Worm (Caenorhabditis elegans) whole organism, L1 larva: ENCODE results near the gene C54G7.1.

Experiments used
- C16A3.4 ChIP-seq: fragments of 150-350 bp; optimal IDR thresholded peaks from 2 replicates; lab custom pipeline; 2014; ENCODE audit warnings: missing biosample characterization, missing genetic modification characterization
- F16B12.6 ChIP-seq: fragments of 150-350 bp; optimal IDR thresholded peaks from 2 replicates; lab custom pipeline; 2014; ENCODE audit warnings: missing biosample characterization, missing genetic modification characterization
- aha-1 ChIP-seq: fragments of 150-350 bp; optimal IDR thresholded peaks from 2 replicates; lab custom pipeline; 2014; ENCODE audit warnings: missing biosample characterization, missing genetic modification characterization
- ceh-88 ChIP-seq: fragments of 200-800 bp; sonication (Bioruptor generic); IDR thresholded peaks from 2 replicates; pipeline ENCODE4 v1.3.6; 2022; ENCODE audit warnings: missing genetic modification characterization, missing compliant biosample characterization
- ceh-90 ChIP-seq: sonication (generic microtip); optimal IDR thresholded peaks from 2 replicates; lab custom pipeline; 2016; ENCODE audit warnings: missing genetic modification characterization, missing compliant biosample characterization
- ces-1 ChIP-seq: fragments of 150-350 bp; optimal IDR thresholded peaks from 2 replicates; lab custom pipeline; 2014; ENCODE audit warnings: missing biosample characterization, missing genetic modification reagents, missing genetic modification characterization
- dsc-1 ChIP-seq: sonication (generic microtip); optimal IDR thresholded peaks from 2 replicates; lab custom pipeline; 2016; ENCODE audit warnings: mild to moderate bottlenecking, missing genetic modification characterization, missing compliant biosample characterization
- efl-1 ChIP-seq, 4 experiments: fragments of 150-350 bp; optimal IDR thresholded peaks in 3 of 4; peaks in 1 of 4; 1 replicate in 1 of 4; 2 replicates in 3 of 4; lab custom pipeline; 2014; ENCODE audit warnings: missing biosample characterization in 2 of 4, missing genetic modification characterization in 2 of 4, missing genetic modification reagents in 2 of 4
- egl-13 ChIP-seq: sonication (generic microtip); optimal IDR thresholded peaks from 2 replicates; lab custom pipeline; 2016; ENCODE audit warnings: missing genotype, missing genetic modification reagents, missing genetic modification characterization, missing compliant biosample characterization
- fkh-10 ChIP-seq: sonication (generic microtip); optimal IDR thresholded peaks from 2 replicates; lab custom pipeline; 2017; ENCODE audit warnings: missing biosample characterization, missing genetic modification reagents, missing genetic modification characterization
- fkh-8 ChIP-seq: sonication (generic microtip); optimal IDR thresholded peaks from 2 replicates; lab custom pipeline; 2016; ENCODE audit warnings: mild to moderate bottlenecking, missing genetic modification characterization, missing compliant biosample characterization
- hlh-17 ChIP-seq: fragments of 200-800 bp; sonication (Bioruptor generic); optimal IDR thresholded peaks from 2 replicates; lab custom pipeline; 2018; ENCODE audit warnings: missing genetic modification characterization, mild to moderate bottlenecking, missing compliant biosample characterization, moderate library complexity, borderline replicate concordance
- hlh-4 ChIP-seq: sonication (generic microtip); optimal IDR thresholded peaks from 2 replicates; lab custom pipeline; 2016; ENCODE audit warnings: mild to moderate bottlenecking, missing genetic modification characterization, missing compliant biosample characterization
- jun-1 ChIP-seq: fragments of 150-350 bp; optimal IDR thresholded peaks from 2 replicates; lab custom pipeline; 2014; ENCODE audit warnings: missing biosample characterization, missing genetic modification reagents, missing genetic modification characterization
- lin-14 ChIP-seq: fragments of 200-800 bp; sonication (Bioruptor generic); optimal IDR thresholded peaks from 2 replicates; lab custom pipeline; 2018; ENCODE audit warnings: mild to moderate bottlenecking, missing genetic modification characterization, moderate library complexity, missing compliant biosample characterization
- lin-39 ChIP-seq: fragments of 150-350 bp; optimal IDR thresholded peaks from 2 replicates; lab custom pipeline; 2014; ENCODE audit warnings: missing biosample characterization, missing genetic modification reagents, missing genetic modification characterization
- lir-3 ChIP-seq: sonication (generic microtip); optimal IDR thresholded peaks from 2 replicates; lab custom pipeline; 2016; ENCODE audit warnings: mild to moderate bottlenecking, missing genetic modification characterization, moderate library complexity, missing compliant biosample characterization; ENCODE audit not compliant: poor library complexity
- lsy-2 ChIP-seq, 2 experiments: fragments of 150-350 bp; optimal IDR thresholded peaks; 2 replicates each; lab custom pipeline; 2014; ENCODE audit warnings: missing biosample characterization in 2 of 2, missing genetic modification characterization in 2 of 2
- mab-9 ChIP-seq: fragments of 200-800 bp; sonication (Bioruptor generic); IDR thresholded peaks from 2 replicates; pipeline ENCODE4 v1.3.6; 2022; ENCODE audit warnings: missing genetic modification reagents, missing genetic modification characterization, missing compliant biosample characterization
- mdl-1 ChIP-seq, 2 experiments: fragments of 150-350 bp; optimal IDR thresholded peaks; 2 replicates each; lab custom pipeline; 2014 to 2017; ENCODE audit warnings: missing biosample characterization in 2 of 2, missing genetic modification characterization in 2 of 2, inconsistent platforms in 1 of 2
- mep-1 ChIP-seq: fragments of 150-350 bp; optimal IDR thresholded peaks from 2 replicates; lab custom pipeline; 2014; ENCODE audit warnings: missing biosample characterization, missing genetic modification characterization
- nhr-11 ChIP-seq: fragments of 150-350 bp; optimal IDR thresholded peaks from 2 replicates; lab custom pipeline; 2014; ENCODE audit warnings: missing biosample characterization, missing genetic modification characterization
- nhr-237 ChIP-seq: fragments of 150-350 bp; optimal IDR thresholded peaks from 2 replicates; lab custom pipeline; 2014; ENCODE audit warnings: missing biosample characterization, missing genetic modification characterization
- nhr-28 ChIP-seq: fragments of 150-350 bp; optimal IDR thresholded peaks from 2 replicates; lab custom pipeline; 2014; ENCODE audit warnings: missing biosample characterization, missing genetic modification characterization
- nhr-47 ChIP-seq: sonication (generic microtip); optimal IDR thresholded peaks from 2 replicates; lab custom pipeline; 2016; ENCODE audit warnings: mild to moderate bottlenecking, missing genetic modification characterization, moderate library complexity, missing compliant biosample characterization
- nhr-71 ChIP-seq: sonication (generic microtip); optimal IDR thresholded peaks from 2 replicates; lab custom pipeline; 2016; ENCODE audit warnings: mild to moderate bottlenecking, missing genetic modification characterization, moderate library complexity, missing compliant biosample characterization
- nhr-90 ChIP-seq: sonication (generic microtip); optimal IDR thresholded peaks from 2 replicates; lab custom pipeline; 2016; ENCODE audit warnings: mild to moderate bottlenecking, missing genetic modification characterization, missing compliant biosample characterization; ENCODE audit not compliant: poor library complexity
- pag-3 ChIP-seq: sonication (generic microtip); optimal IDR thresholded peaks from 2 replicates; lab custom pipeline; 2017; ENCODE audit warnings: missing genetic modification characterization, mild to moderate bottlenecking, missing compliant biosample characterization, antibody characterized with exemption, borderline replicate concordance; ENCODE audit not compliant: insufficient read depth
- pax-3 ChIP-seq: fragments of 200-800 bp; sonication (Bioruptor generic); optimal IDR thresholded peaks from 2 replicates; lab custom pipeline; 2018; ENCODE audit warnings: mild to moderate bottlenecking, missing genetic modification characterization, moderate library complexity, missing compliant biosample characterization
- pqm-1 ChIP-seq: sonication (generic microtip); optimal IDR thresholded peaks from 3 replicates; lab custom pipeline; 2017; ENCODE audit warnings: missing biosample characterization, missing genetic modification characterization
- rnt-1 ChIP-seq: sonication (generic microtip); optimal IDR thresholded peaks from 2 replicates; lab custom pipeline; 2016; ENCODE audit warnings: mild to moderate bottlenecking, missing genetic modification characterization, moderate library complexity, missing compliant biosample characterization
- sptf-1 ChIP-seq: fragments of 150-350 bp; optimal IDR thresholded peaks from 2 replicates; lab custom pipeline; 2014; ENCODE audit warnings: missing biosample characterization, missing genetic modification characterization
- sup-37 ChIP-seq: fragments of 200-800 bp; sonication (Bioruptor generic); optimal IDR thresholded peaks from 2 replicates; lab custom pipeline; 2018; ENCODE audit warnings: mild to moderate bottlenecking, missing genetic modification characterization, missing compliant biosample characterization
- swsn-7 ChIP-seq: sonication (generic microtip); optimal IDR thresholded peaks from 2 replicates; lab custom pipeline; 2016; ENCODE audit warnings: missing genetic modification characterization, missing compliant biosample characterization
- tbx-2 ChIP-seq: sonication (generic microtip); optimal IDR thresholded peaks from 2 replicates; lab custom pipeline; 2016; ENCODE audit warnings: missing genetic modification characterization, missing compliant biosample characterization
- unc-98 ChIP-seq: fragments of 200-800 bp; sonication (Bioruptor generic); IDR thresholded peaks from 2 replicates; pipeline ENCODE4 v1.3.6; 2022; ENCODE audit warnings: missing genetic modification characterization, missing compliant biosample characterization
- xbp-1 ChIP-seq: sonication (generic microtip); optimal IDR thresholded peaks from 2 replicates; lab custom pipeline; 2016; ENCODE audit warnings: missing genetic modification characterization, missing compliant biosample characterization
- zag-1 ChIP-seq: fragments of 150-350 bp; optimal IDR thresholded peaks from 2 replicates; lab custom pipeline; 2014; ENCODE audit warnings: missing biosample characterization, missing genetic modification characterization
- zip-4 ChIP-seq: fragments of 200-800 bp; sonication (Bioruptor generic); optimal IDR thresholded peaks from 2 replicates; lab custom pipeline; 2018; ENCODE audit warnings: mild to moderate bottlenecking, missing genetic modification characterization, moderate library complexity, missing compliant biosample characterization
- ztf-11 ChIP-seq, 2 experiments: sonication (generic microtip); optimal IDR thresholded peaks; 2 replicates each; lab custom pipeline; 2016 to 2017; ENCODE audit warnings: missing genetic modification characterization in 2 of 2, missing biosample characterization in 1 of 2, missing compliant biosample characterization in 1 of 2

C54G7.1 gene

ce11 chrX:5506432-5506977 is 37.2 kb upstream of the C54G7.1 start (continued):
- TF ChIP-seq mdl-1 (tag; optimal IDR thresholded peaks at IDR 0.05; lab: Kevin White, UChicago): peak in 1 of 2 experiments; percentile 26
- no peak for TF ChIP-seq ceh-90 (tag; lab: Kevin White, UChicago)
- no peak for TF ChIP-seq nhr-47 (tag; lab: Kevin White, UChicago)
- no peak for TF ChIP-seq aha-1 (tag; lab: Kevin White, UChicago)
- TF ChIP-seq nhr-71 (tag; lab: Kevin White, UChicago): peak; percentile 33
- TF ChIP-seq unc-98: no peak
- TF ChIP-seq mab-9: no peak
- no peak for TF ChIP-seq nhr-28 (tag; lab: Kevin White, UChicago)
- TF ChIP-seq ztf-11 (tag; optimal IDR thresholded peaks at IDR 0.05; lab: Kevin White, UChicago): no peak
- TF ChIP-seq mep-1: no peak

DNA sequence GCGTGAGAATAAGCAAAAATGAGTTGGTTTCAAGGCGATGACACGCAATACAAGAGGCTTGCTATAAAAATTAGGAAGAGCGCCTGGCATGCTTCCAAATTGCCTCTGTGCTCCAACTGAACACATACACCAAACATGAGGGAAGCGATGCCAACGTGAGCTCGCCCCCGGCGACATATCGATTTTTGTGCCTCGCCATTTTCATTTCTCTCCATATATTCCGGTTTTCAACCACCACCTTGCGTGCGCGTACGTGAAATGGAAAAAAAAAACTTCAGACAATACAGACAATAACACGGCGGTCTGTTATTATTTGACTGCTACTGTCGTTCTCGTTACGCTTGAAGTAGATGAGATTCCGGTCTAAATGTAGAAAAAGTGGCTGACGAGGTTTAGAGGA is 35.8 kb upstream of the C54G7.1 start:
- TF ChIP-seq pag-3 (tag; lab: Kevin White, UChicago): no peak
- TF ChIP-seq, all 84 proteins: peak for 0

DNA sequence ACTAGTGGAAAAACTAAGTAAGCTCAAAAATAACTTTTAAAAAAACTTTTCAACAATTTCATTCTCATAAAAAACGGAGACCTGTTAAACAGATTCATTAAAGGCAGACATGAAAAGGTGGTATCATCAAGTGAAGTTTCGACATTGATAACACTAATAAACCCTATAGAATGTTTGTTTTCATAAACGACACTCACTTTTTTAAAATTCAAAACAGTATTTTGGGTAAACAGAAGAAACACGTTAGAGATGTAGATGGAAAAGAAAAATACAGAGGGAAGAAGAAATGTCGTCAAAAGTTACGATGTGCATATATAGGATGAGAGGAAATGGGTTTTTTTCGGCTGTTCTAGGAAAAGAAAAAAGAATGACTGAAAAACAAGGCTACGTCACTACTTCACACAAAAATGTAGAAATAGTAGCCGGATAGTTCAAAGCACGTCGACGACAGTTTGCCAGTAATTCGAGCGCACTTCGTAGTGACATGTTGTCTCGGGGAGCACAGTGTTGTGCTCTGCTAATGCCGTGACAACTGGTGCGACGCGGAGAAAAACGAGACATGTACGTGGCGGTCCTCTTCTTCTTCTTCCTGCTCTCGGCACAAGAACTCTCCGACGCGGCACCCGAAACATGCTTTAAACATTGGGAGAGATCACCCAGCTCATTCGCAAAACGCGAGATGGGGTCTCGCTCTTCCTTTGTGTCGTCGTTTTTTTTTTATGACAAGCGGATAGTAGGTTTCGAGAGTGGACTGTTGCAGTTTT is 34.5 kb upstream of the C54G7.1 start:
- no peak for TF ChIP-seq zag-1 (tag; lab: Kevin White, UChicago)
- no peak for TF ChIP-seq sptf-1
- no peak for TF ChIP-seq lin-39 (tag; lab: Kevin White, UChicago)
- no peak for TF ChIP-seq hlh-4
- TF ChIP-seq rnt-1: peak; percentile 24
- TF ChIP-seq xbp-1 (tag; lab: Kevin White, UChicago): no peak
- no peak for TF ChIP-seq efl-1 (optimal IDR thresholded peaks at IDR 0.05; lab: Kevin White, UChicago)
- TF ChIP-seq efl-1 (GFP tag; optimal IDR thresholded peaks at IDR 0.05 in 1 of 2; lab: Kevin White, UChicago): no peak
- TF ChIP-seq nhr-11 (tag; lab: Kevin White, UChicago): no peak
- TF ChIP-seq dsc-1 (tag; lab: Kevin White, UChicago): no peak
- TF ChIP-seq nhr-237: no peak
- TF ChIP-seq lin-14 (GFP tag; lab: Kevin White, UChicago): peak; percentile 43
- TF ChIP-seq hlh-17: no peak
- no peak for TF ChIP-seq F16B12.6
- TF ChIP-seq fkh-8 (tag; lab: Kevin White, UChicago): no peak
- TF ChIP-seq ces-1 (GFP tag; lab: Kevin White, UChicago): no peak
- peak; percentile 17 for TF ChIP-seq nhr-71 (tag; lab: Kevin White, UChicago)
- TF ChIP-seq pax-3: no peak
- no peak for TF ChIP-seq lsy-2 (tag; optimal IDR thresholded peaks at IDR 0.05; lab: Kevin White, UChicago)
- no peak for TF ChIP-seq pag-3 (tag; lab: Kevin White, UChicago)

DNA sequence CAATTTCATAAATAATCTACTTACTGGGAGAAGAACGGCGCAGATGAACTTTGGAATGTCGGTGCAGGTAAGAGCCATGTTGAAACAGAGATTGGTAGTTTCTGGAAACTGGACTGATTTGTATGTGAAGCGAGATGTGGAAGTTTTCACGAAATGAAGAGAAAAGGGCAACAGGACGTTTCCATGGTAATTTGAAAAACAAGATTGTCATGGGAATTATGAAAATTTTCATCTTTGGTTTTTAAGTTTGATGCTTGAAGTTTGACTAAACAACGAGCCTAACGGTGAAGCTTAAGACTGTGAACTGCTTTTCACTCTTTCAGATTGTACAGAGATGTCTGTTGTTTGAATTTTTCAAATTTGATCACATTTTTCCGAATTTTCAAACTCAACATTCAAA is 31.5 kb upstream of the C54G7.1 start, which contains the start of gene T23F2.3:
TSS of gene T23F2.3 (minus strand) at position 101 of the 400 bp plus-strand sequence.
- TF ChIP-seq nhr-237: no peak
- no peak for TF ChIP-seq swsn-7 (tag; lab: Kevin White, UChicago)
- no peak for TF ChIP-seq nhr-90 (tag; lab: Kevin White, UChicago)
- TF ChIP-seq fkh-10 (GFP tag; lab: Kevin White, UChicago): no peak
- no peak for TF ChIP-seq ces-1 (GFP tag; lab: Kevin White, UChicago)
- TF ChIP-seq zip-4 (GFP tag; lab: Kevin White, UChicago): no peak
- no peak for TF ChIP-seq egl-13 (tag; lab: Kevin White, UChicago)
- no peak for TF ChIP-seq tbx-2 (tag; lab: Kevin White, UChicago)
- no peak for TF ChIP-seq ceh-88 (GFP tag; lab: Robert Waterston, UW)
- TF ChIP-seq pqm-1: no peak
- TF ChIP-seq jun-1 (tag; lab: Kevin White, UChicago): no peak
- no peak for TF ChIP-seq C16A3.4
- no peak for TF ChIP-seq sup-37 (GFP tag; lab: Kevin White, UChicago)
- no peak for TF ChIP-seq rnt-1
- TF ChIP-seq lir-3: no peak
- no peak for TF ChIP-seq zag-1 (tag; lab: Kevin White, UChicago)
- no peak for TF ChIP-seq lin-14 (GFP tag; lab: Kevin White, UChicago)
